Fruit fly (Drosophila melanogaster): ENCODE measurements around the gene gzl.

DNA sequence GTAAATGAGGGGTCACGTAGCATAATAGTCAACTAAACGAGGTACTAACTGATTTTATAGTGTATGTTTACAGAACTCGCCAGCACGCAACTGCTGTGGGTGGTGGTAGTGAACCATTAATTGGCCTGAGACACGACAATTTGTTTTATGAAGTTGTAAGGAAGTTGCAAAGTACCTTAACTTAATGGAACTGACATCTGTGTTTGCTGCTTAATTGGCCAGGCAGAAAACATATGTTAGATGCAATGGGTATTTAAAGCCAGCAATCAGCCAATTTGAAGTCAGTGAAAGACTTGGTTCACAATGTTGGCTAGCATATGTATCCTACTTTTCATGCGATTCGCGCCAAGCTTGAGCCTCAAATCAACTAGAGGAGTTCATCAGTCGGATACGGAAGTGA lies 41.0 kb upstream of the gzl start, which contains the start of gene CG17917:
- TF ChIP-seq amos (GFP tag; IDR thresholded peaks at IDR 0.05; ENCODE audit: partially characterized antibody) (no peak), CG8478 (optimal IDR thresholded peaks at IDR 0.05) (no peak), stc (GFP tag; IDR thresholded peaks at IDR 0.05) (no peak), exex (tag; optimal IDR thresholded peaks at IDR 0.05) (no peak), psq (GFP tag; optimal IDR thresholded peaks at IDR 0.05) (no peak)
